Fruit fly (Drosophila melanogaster) whole organism, embryonic: ENCODE measurements around the gene Bicra.

Experiments used
- Atf6 ChIP-seq: fragments of 200-800 bp; sonication (Bioruptor generic); IDR thresholded peaks from 2 replicates; pipeline ENCODE4 v1.3.6; 2022; ENCODE audit warnings: missing biosample characterization, missing genetic modification characterization
- CG11247 ChIP-seq: fragments of 200-800 bp; sonication (Bioruptor generic); IDR thresholded peaks from 2 replicates; pipeline ENCODE4 v1.3.6; 2022; ENCODE audit warnings: missing biosample characterization, missing genetic modification characterization
- CG12104 ChIP-seq: fragments of 200-800 bp; sonication (Bioruptor generic); optimal IDR thresholded peaks from 3 replicates; lab custom pipeline; 2016; ENCODE audit warnings: missing biosample characterization, missing genetic modification characterization
- CG1233 ChIP-seq: fragments of 200-800 bp; sonication (Bioruptor generic); optimal IDR thresholded peaks from 4 replicates; lab custom pipeline; 2018; ENCODE audit warnings: missing biosample characterization, mild to moderate bottlenecking, missing genetic modification characterization
- CG1529 ChIP-seq: fragments of 200-800 bp; sonication (Bioruptor generic); optimal IDR thresholded peaks from 3 replicates; lab custom pipeline; 2018; ENCODE audit warnings: missing biosample characterization, missing genetic modification characterization
- CG17568 ChIP-seq: fragments of 200-800 bp; sonication (Bioruptor generic); optimal IDR thresholded peaks from 2 replicates; lab custom pipeline; 2018; ENCODE audit warnings: missing biosample characterization, mild to moderate bottlenecking, missing genetic modification characterization, moderate library complexity
- CG17912 ChIP-seq: fragments of 200-800 bp; sonication (Bioruptor generic); optimal IDR thresholded peaks from 2 replicates; lab custom pipeline; 2018; ENCODE audit warnings: missing biosample characterization, mild to moderate bottlenecking, missing genetic modification characterization
- CG18262 ChIP-seq: fragments of 200-800 bp; optimal IDR thresholded peaks from 3 replicates; lab custom pipeline; 2019; ENCODE audit warnings: missing biosample characterization, mild to moderate bottlenecking, missing genetic modification characterization, moderate library complexity
- CG2129 ChIP-seq: fragments of 200-800 bp; sonication (Bioruptor generic); IDR thresholded peaks from 2 replicates; pipeline ENCODE4 v1.3.6; 2022; ENCODE audit warnings: missing biosample characterization, missing genetic modification characterization; ENCODE audit not compliant: partially characterized antibody
- CG33213 ChIP-seq: fragments of 200-800 bp; sonication (Bioruptor generic); optimal IDR thresholded peaks from 3 replicates; lab custom pipeline; 2016; ENCODE audit warnings: missing biosample characterization, missing genetic modification characterization
- CG3847 ChIP-seq: fragments of 200-800 bp; sonication (Bioruptor generic); IDR thresholded peaks from 2 replicates; pipeline ENCODE4 v1.3.6; 2022; ENCODE audit warnings: missing biosample characterization, missing genetic modification characterization
- CG4360 ChIP-seq: fragments of 200-800 bp; sonication (Bioruptor generic); IDR thresholded peaks from 2 replicates; pipeline ENCODE4 v1.3.6; 2022; ENCODE audit warnings: missing biosample characterization, missing genetic modification characterization
- CG5245 ChIP-seq: fragments of 200-800 bp; sonication (Bioruptor generic); optimal IDR thresholded peaks from 3 replicates; lab custom pipeline; 2016; ENCODE audit warnings: missing biosample characterization, missing genetic modification characterization
- CG6813 ChIP-seq: fragments of 200-800 bp; sonication (Bioruptor generic); optimal IDR thresholded peaks from 2 replicates; lab custom pipeline; 2017; ENCODE audit warnings: missing biosample characterization, missing genetic modification characterization, mild to moderate bottlenecking, moderate library complexity, missing genetic modification reagents
- CG8089 ChIP-seq: fragments of 200-800 bp; sonication (Bioruptor generic); optimal IDR thresholded peaks from 3 replicates; lab custom pipeline; 2016; ENCODE audit warnings: missing biosample characterization, missing genetic modification characterization
- CHES-1-like ChIP-seq: fragments of 200-800 bp; sonication (Bioruptor generic); optimal IDR thresholded peaks from 2 replicates; lab custom pipeline; 2016; ENCODE audit warnings: missing biosample characterization, missing genetic modification characterization
- Deaf1 ChIP-seq: fragments of 200-800 bp; optimal IDR thresholded peaks from 3 replicates; lab custom pipeline; 2019; ENCODE audit warnings: missing biosample characterization, mild to moderate bottlenecking, missing genetic modification characterization, moderate library complexity
- Doc3 ChIP-seq: fragments of 200-800 bp; sonication (Bioruptor generic); IDR thresholded peaks from 3 replicates; pipeline ENCODE4 v1.3.6; 2022; ENCODE audit warnings: missing biosample characterization, missing genetic modification characterization; ENCODE audit not compliant: partially characterized antibody
- GATAe ChIP-seq: fragments of 200-800 bp; sonication (Bioruptor generic); conservative IDR thresholded peaks from 2 replicates; pipeline ENCODE4 v1.3.6; 2022; ENCODE audit warnings: missing biosample characterization, missing genetic modification characterization
- HLH3B ChIP-seq: fragments of 200-800 bp; sonication (Bioruptor generic); IDR thresholded peaks from 2 replicates; pipeline ENCODE4 v1.3.6; 2022; ENCODE audit warnings: missing biosample characterization, missing genetic modification characterization
- HLH54F ChIP-seq: fragments of 200-800 bp; sonication (Bioruptor generic); optimal IDR thresholded peaks from 3 replicates; lab custom pipeline; 2016; ENCODE audit warnings: missing biosample characterization, missing genetic modification characterization
- HmgZ ChIP-seq: fragments of 200-800 bp; sonication (Bioruptor generic); optimal IDR thresholded peaks from 2 replicates; lab custom pipeline; 2018; ENCODE audit warnings: missing biosample characterization, mild to moderate bottlenecking, missing genetic modification characterization
- Hmx ChIP-seq: fragments of 200-800 bp; sonication (Bioruptor generic); optimal IDR thresholded peaks from 2 replicates; lab custom pipeline; 2016; ENCODE audit warnings: missing biosample characterization, missing genetic modification characterization
- Med ChIP-seq: fragments of 200-800 bp; sonication (Bioruptor generic); peaks from one replicate; lab custom pipeline; 2016; ENCODE audit warnings: missing biosample characterization, missing genetic modification characterization, mild to moderate bottlenecking, inconsistent platforms, moderate library complexity
- Mes4 ChIP-seq: fragments of 200-800 bp; sonication (Bioruptor generic); optimal IDR thresholded peaks from 2 replicates; lab custom pipeline; 2016; ENCODE audit warnings: missing biosample characterization, missing genetic modification characterization
- NFAT ChIP-seq: fragments of 200-800 bp; sonication (Bioruptor generic); IDR thresholded peaks from 2 replicates; pipeline ENCODE4 v1.3.6; 2022; ENCODE audit warnings: missing biosample characterization, missing genetic modification characterization
- Rx ChIP-seq: fragments of 200-800 bp; sonication (Bioruptor generic); IDR thresholded peaks from 2 replicates; pipeline ENCODE4 v1.3.6; 2022; ENCODE audit warnings: missing biosample characterization, missing genetic modification characterization
- Side ChIP-seq: fragments of 200-800 bp; sonication (Bioruptor generic); optimal IDR thresholded peaks from 2 replicates; lab custom pipeline; 2016; ENCODE audit warnings: missing biosample characterization, missing genetic modification characterization
- abd-A ChIP-seq: fragments of 200-800 bp; sonication (Bioruptor generic); optimal IDR thresholded peaks from 3 replicates; lab custom pipeline; 2019; ENCODE audit warnings: missing biosample characterization, mild to moderate bottlenecking, missing genetic modification characterization, moderate library complexity
- bowl ChIP-seq: fragments of 200-800 bp; sonication (Bioruptor generic); IDR thresholded peaks from 2 replicates; pipeline ENCODE4 v1.3.6; 2022; ENCODE audit warnings: missing biosample characterization, missing genetic modification characterization
- chinmo ChIP-seq: fragments of 200-800 bp; sonication (Bioruptor generic); IDR thresholded peaks from 4 replicates; pipeline ENCODE4 v1.3.6; 2022; ENCODE audit warnings: missing biosample characterization, missing genetic modification characterization; ENCODE audit not compliant: partially characterized antibody
- chm ChIP-seq: fragments of 200-800 bp; sonication (Bioruptor generic); IDR thresholded peaks from 2 replicates; pipeline ENCODE4 v1.3.6; 2022; ENCODE audit warnings: missing biosample characterization, missing genetic modification characterization
- crol ChIP-seq: fragments of 200-800 bp; sonication (Bioruptor generic); IDR thresholded peaks from 2 replicates; pipeline ENCODE4 v1.3.6; 2022; ENCODE audit warnings: missing biosample characterization, missing genetic modification characterization
- cwo ChIP-seq: fragments of 200-800 bp; sonication (Bioruptor generic); optimal IDR thresholded peaks from 3 replicates; lab custom pipeline; 2017; ENCODE audit warnings: missing biosample characterization, missing genetic modification characterization, mild to moderate bottlenecking, moderate library complexity, missing genetic modification reagents
- dmrt99B ChIP-seq: fragments of 200-800 bp; sonication (Bioruptor generic); optimal IDR thresholded peaks from 2 replicates; lab custom pipeline; 2018; ENCODE audit warnings: missing biosample characterization, mild to moderate bottlenecking, missing genetic modification characterization, moderate library complexity
- fd102C ChIP-seq: fragments of 200-800 bp; sonication (Bioruptor generic); optimal IDR thresholded peaks from 2 replicates; lab custom pipeline; 2018; ENCODE audit warnings: missing biosample characterization, mild to moderate bottlenecking, missing genetic modification characterization, moderate library complexity
- grau ChIP-seq: fragments of 200-800 bp; optimal IDR thresholded peaks from 3 replicates; lab custom pipeline; 2019; ENCODE audit warnings: missing biosample characterization, mild to moderate bottlenecking, missing genetic modification characterization, moderate library complexity
- kay ChIP-seq: fragments of 200-800 bp; sonication (Bioruptor generic); optimal IDR thresholded peaks from 2 replicates; lab custom pipeline; 2016; ENCODE audit warnings: missing biosample characterization, missing genetic modification characterization
- pho ChIP-seq: fragments of 200-800 bp; sonication (Bioruptor generic); optimal IDR thresholded peaks from 2 replicates; lab custom pipeline; 2016; ENCODE audit warnings: missing biosample characterization, missing genetic modification characterization
- pros ChIP-seq: fragments of 200-800 bp; sonication (Bioruptor generic); optimal IDR thresholded peaks from 3 replicates; lab custom pipeline; 2019; ENCODE audit warnings: missing biosample characterization, mild to moderate bottlenecking, missing genetic modification characterization, moderate library complexity
- pzg ChIP-seq: fragments of 200-800 bp; sonication (Bioruptor generic); optimal IDR thresholded peaks from 3 replicates; lab custom pipeline; 2018; ENCODE audit warnings: missing biosample characterization, mild to moderate bottlenecking, missing genetic modification characterization, moderate library complexity
- rib ChIP-seq: fragments of 200-800 bp; sonication (Bioruptor generic); IDR thresholded peaks from 2 replicates; pipeline ENCODE4 v1.3.6; 2022; ENCODE audit warnings: missing biosample characterization, missing genetic modification characterization
- sens ChIP-seq: fragments of 200-800 bp; sonication (Bioruptor generic); peaks from one replicate; lab custom pipeline; 2016; ENCODE audit warnings: missing biosample characterization, missing genetic modification characterization
- seq ChIP-seq: fragments of 200-800 bp; sonication (Bioruptor generic); IDR thresholded peaks from 2 replicates; pipeline ENCODE4 v1.3.6; 2022; ENCODE audit warnings: missing biosample characterization, missing genetic modification characterization
- slp2 ChIP-seq: fragments of 200-800 bp; sonication (Bioruptor generic); optimal IDR thresholded peaks from 2 replicates; lab custom pipeline; 2016; ENCODE audit warnings: missing biosample characterization, missing genetic modification characterization
- sqz ChIP-seq: fragments of 200-800 bp; sonication (Bioruptor generic); optimal IDR thresholded peaks from 3 replicates; lab custom pipeline; 2018; ENCODE audit warnings: missing biosample characterization, mild to moderate bottlenecking, missing genetic modification characterization
- ttk ChIP-seq: fragments of 200-800 bp; sonication (Bioruptor generic); IDR thresholded peaks from 2 replicates; pipeline ENCODE4 v2.1.2; 2022; ENCODE audit warnings: missing biosample characterization, missing genetic modification characterization
- tup ChIP-seq: fragments of 200-800 bp; sonication (Bioruptor generic); optimal IDR thresholded peaks from 2 replicates; lab custom pipeline; 2016; ENCODE audit warnings: missing biosample characterization, mild to moderate bottlenecking, missing genetic modification characterization, moderate library complexity
- zfh1 ChIP-seq: fragments of 200-800 bp; sonication (Bioruptor generic); IDR thresholded peaks from 3 replicates; pipeline ENCODE4 v1.3.6; 2022; ENCODE audit warnings: missing biosample characterization, missing genetic modification characterization

The Bicra gene

DNA sequence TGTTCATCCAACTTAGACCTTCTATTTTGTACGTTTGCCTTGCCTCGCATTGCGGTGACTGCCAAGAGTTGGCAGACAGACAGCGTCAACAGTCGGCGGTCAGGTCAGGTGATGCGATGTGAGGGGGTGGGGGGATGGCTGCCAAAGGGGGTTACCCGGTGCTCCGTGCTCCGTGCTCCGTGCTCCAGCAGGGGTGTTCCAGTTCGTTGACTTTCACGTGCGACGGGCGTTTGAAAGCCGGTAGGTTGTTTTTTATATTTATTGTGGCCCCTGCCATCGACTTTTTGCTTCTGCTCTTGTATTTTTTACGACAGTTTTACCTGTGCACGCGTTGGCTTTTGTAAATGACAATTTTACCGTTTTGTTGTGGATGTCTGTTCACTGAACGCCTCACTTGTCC is 19.2 kb downstream of the Bicra start:
- TF ChIP-seq NFAT (GFP tag; lab: Robert Waterston, UW) (no peak), zfh1 (GFP tag; lab: Robert Waterston, UW) (0 out of 3 replicates have a peak, but pooled peaks have one; percentile 9), HLH54F (no peak), chinmo (GFP tag; lab: Robert Waterston, UW) (0 out of 4 replicates have a peak, but pooled peaks have one; percentile 28), cwo (GFP tag; lab: Kevin White, UChicago) (peak; percentile 72), crol (GFP tag; lab: Robert Waterston, UW) (peak; percentile 44; the same call in 1 of the 2 replicates), CG3847 (GFP tag; lab: Robert Waterston, UW) (no peak), sqz (GFP tag; lab: Kevin White, UChicago) (peak; percentile 1), CG1529 (GFP tag; lab: Kevin White, UChicago) (no peak), abd-A (tag; lab: Kevin White, UChicago) (peak; percentile 27), Side (GFP tag; lab: Kevin White, UChicago) (no peak), pros (peak; percentile 12), Hmx (GFP tag; lab: Kevin White, UChicago) (no peak), Med (peak; percentile 44)
- TF ChIP-seq, all 482 proteins: peak for 8

DNA sequence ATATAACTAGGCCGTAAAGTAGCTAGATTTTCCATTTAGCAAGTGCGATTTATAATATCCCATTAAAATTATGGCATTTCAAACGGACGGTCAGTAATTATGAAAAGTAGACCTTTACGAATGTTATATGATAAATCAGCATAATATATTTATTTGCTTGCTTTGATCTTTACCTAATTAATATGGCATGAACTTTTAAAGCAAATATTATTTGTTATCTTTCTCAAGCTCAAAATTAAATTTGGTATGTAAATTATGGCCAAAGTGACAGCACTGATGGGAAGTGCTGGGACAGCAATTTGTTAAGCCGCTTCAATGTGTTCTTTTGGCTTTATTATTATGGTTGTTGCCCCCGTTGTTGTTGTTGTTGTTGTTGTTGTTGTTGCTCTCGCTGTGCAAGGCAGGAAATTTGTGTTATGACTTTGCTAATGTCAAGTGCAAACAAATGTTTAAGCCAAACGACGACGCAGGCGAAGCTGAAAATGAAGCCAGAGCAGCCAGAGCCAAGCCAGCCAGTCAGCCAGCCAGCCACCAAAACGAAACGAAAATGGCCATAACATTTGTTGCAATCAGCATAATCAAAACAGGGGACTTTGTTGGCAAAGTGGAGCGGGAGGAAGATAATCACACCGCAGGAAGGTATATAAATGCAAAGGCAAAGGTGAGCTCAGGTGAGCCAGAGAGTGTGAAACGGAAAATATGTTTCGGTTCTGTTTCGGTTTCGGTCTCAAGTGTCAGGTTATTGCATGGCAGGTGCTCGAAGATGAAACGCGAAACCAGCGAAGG is 19.9 kb downstream of the Bicra start:
- TF ChIP-seq seq, result no peak
- TF ChIP-seq HLH3B (GFP tag; lab: Robert Waterston, UW), result no peak
- TF ChIP-seq CG33213 (GFP tag; lab: Kevin White, UChicago), result no peak
- TF ChIP-seq bowl (GFP tag; lab: Robert Waterston, UW), result no peak
- no peak for TF ChIP-seq rib (GFP tag; lab: Robert Waterston, UW)
- no peak for TF ChIP-seq pros
- no peak for TF ChIP-seq tup (GFP tag; lab: Kevin White, UChicago)
- TF ChIP-seq fd102C (GFP tag; lab: Kevin White, UChicago), result no peak
- no peak for TF ChIP-seq CG17568
- TF ChIP-seq Doc3 (GFP tag; lab: Robert Waterston, UW), result no peak
- TF ChIP-seq CG4360, result peak; percentile 83
- no peak for TF ChIP-seq CG1529 (GFP tag; lab: Kevin White, UChicago)
- no peak for TF ChIP-seq GATAe (GFP tag; lab: Robert Waterston, UW)
- TF ChIP-seq ttk (GFP tag; lab: Robert Waterston, UW), result no peak
- no peak for TF ChIP-seq Atf6 (GFP tag; lab: Robert Waterston, UW)
- TF ChIP-seq grau, result peak; percentile 5
- no peak for TF ChIP-seq pho (GFP tag; lab: Kevin White, UChicago)
- TF ChIP-seq CG17912, result no peak
- no peak for TF ChIP-seq HmgZ (tag; lab: Kevin White, UChicago)
- no peak for TF ChIP-seq Mes4 (GFP tag; lab: Kevin White, UChicago)
- TF ChIP-seq CG6813 (GFP tag; lab: Kevin White, UChicago), result no peak
- TF ChIP-seq slp2 (GFP tag; lab: Kevin White, UChicago), result no peak
- TF ChIP-seq chm (GFP tag; lab: Robert Waterston, UW), result no peak
- TF ChIP-seq CG8089, result no peak
- TF ChIP-seq CHES-1-like, result no peak
- no peak for TF ChIP-seq CG18262 (tag; lab: Kevin White, UChicago)
- no peak for TF ChIP-seq pzg
- no peak for TF ChIP-seq CG11247 (GFP tag; lab: Robert Waterston, UW)
- TF ChIP-seq CG1233, result no peak
- TF ChIP-seq CG2129 (GFP tag; lab: Robert Waterston, UW), result no peak
- no peak for TF ChIP-seq CG12104 (GFP tag; lab: Kevin White, UChicago)
- TF ChIP-seq CG5245 (GFP tag; lab: Kevin White, UChicago), result no peak
- TF ChIP-seq dmrt99B (tag; lab: Kevin White, UChicago), result peak; percentile 22
- TF ChIP-seq Rx (GFP tag; lab: Robert Waterston, UW), result no peak
- no peak for TF ChIP-seq Deaf1 (tag; lab: Kevin White, UChicago)
- TF ChIP-seq sens (GFP tag; lab: Kevin White, UChicago), result peak; percentile 44
- no peak for TF ChIP-seq kay
